Worm (Caenorhabditis elegans): Measurements from ENCODE around the gene Y6G8.14.

DNA sequence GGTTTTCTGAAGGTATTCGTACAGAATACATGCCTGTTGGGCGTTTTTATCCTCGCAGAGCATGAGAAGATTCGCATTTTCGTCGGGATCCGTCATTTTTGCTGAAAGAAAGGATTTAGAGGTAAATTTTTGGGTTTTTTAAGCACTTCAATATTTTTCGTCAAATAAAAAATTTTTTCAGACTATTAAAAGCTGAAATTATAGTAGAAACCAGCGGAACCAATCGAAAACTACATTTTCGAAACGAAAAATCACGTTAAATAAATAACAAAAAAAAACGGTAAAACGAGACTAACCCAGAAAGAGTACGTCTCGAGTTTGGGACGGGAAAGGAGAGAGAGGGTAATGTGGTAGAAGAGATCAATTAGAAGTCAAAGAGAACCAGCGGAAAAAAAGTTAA is 36.3 kb upstream of the Y6G8.14 start, which contains the start of gene fbxa-192:
- no peak for TF ChIP-seq efl-1 (GFP tag; optimal IDR thresholded peaks at IDR 0.05)
- TF ChIP-seq ama-1 (optimal IDR thresholded peaks at IDR 0.05), result no peak
- no peak for TF ChIP-seq ama-1 (GFP tag; optimal IDR thresholded peaks at IDR 0.05)
- no peak for TF ChIP-seq F57A8.1 (GFP tag; optimal IDR thresholded peaks at IDR 0.05)
